Worm (Caenorhabditis elegans): ENCODE data around the gene W01B6.6.

ce11 chrIV:10048268-10048667, 32.6 kb upstream of the W01B6.6 start:
- TF ChIP-seq fos-1 (tag; optimal IDR thresholded peaks at IDR 0.05) (no peak), skn-1 (tag; optimal IDR thresholded peaks at IDR 0.05) (no peak), lsy-2 (tag; optimal IDR thresholded peaks at IDR 0.05) (no peak), nhr-129 (tag; optimal IDR thresholded peaks at IDR 0.05) (peak; percentile 27), nhr-237 (tag; optimal IDR thresholded peaks at IDR 0.05) (no peak), nhr-12 (tag; optimal IDR thresholded peaks at IDR 0.05) (no peak)

Data from whole organism, L2 larva.